Fruit fly (Drosophila melanogaster) whole organism, embryonic: ENCODE measurements around the gene RabGGTa.
A peak's percentile ranks its signal among the peaks of the same experiment; 100 is the strongest.

Experiments used
- CG1602 ChIP-seq: fragments of 200-800 bp; sonication (Bioruptor generic); optimal IDR thresholded peaks from 3 replicates; lab custom pipeline; 2016; ENCODE audit warnings: missing biosample characterization, missing genetic modification characterization
- CG2678 ChIP-seq: fragments of 200-800 bp; sonication (Bioruptor generic); optimal IDR thresholded peaks from 3 replicates; lab custom pipeline; 2019; ENCODE audit warnings: missing biosample characterization, mild to moderate bottlenecking, missing genetic modification characterization, moderate library complexity
- CG7357 ChIP-seq: fragments of 200-800 bp; sonication (Bioruptor generic); IDR thresholded peaks from 3 replicates; pipeline ENCODE4 v1.3.6; 2022; ENCODE audit warnings: missing biosample characterization, missing genetic modification characterization
- CG8924 ChIP-seq: fragments of 200-800 bp; optimal IDR thresholded peaks from 3 replicates; lab custom pipeline; 2019; ENCODE audit warnings: missing biosample characterization, mild to moderate bottlenecking, missing genetic modification characterization, moderate library complexity
- Doc2 ChIP-seq: fragments of 200-800 bp; sonication (Bioruptor generic); IDR thresholded peaks from 2 replicates; pipeline ENCODE4 v1.3.6; 2022; ENCODE audit warnings: missing biosample characterization, missing genetic modification characterization
- ERR ChIP-seq: fragments of 200-800 bp; sonication (Bioruptor generic); optimal IDR thresholded peaks from 2 replicates; lab custom pipeline; 2016; ENCODE audit warnings: missing biosample characterization, missing genetic modification characterization
- abd-A ChIP-seq: fragments of 200-800 bp; sonication (Bioruptor generic); optimal IDR thresholded peaks from 3 replicates; lab custom pipeline; 2019; ENCODE audit warnings: missing biosample characterization, mild to moderate bottlenecking, missing genetic modification characterization, moderate library complexity
- ara ChIP-seq: fragments of 200-800 bp; sonication (Bioruptor generic); IDR thresholded peaks from 2 replicates; pipeline ENCODE4 v1.3.6; 2022; ENCODE audit warnings: missing biosample characterization, missing genetic modification characterization
- grn ChIP-seq: fragments of 200-800 bp; sonication (Bioruptor generic); optimal IDR thresholded peaks from 3 replicates; lab custom pipeline; 2017; ENCODE audit warnings: missing biosample characterization, missing genetic modification characterization
- insv ChIP-seq, 2 experiments: fragments of 200-800 bp; sonication (Bioruptor generic); optimal IDR thresholded peaks; 3 replicates each; lab custom pipeline; 2016 to 2018; ENCODE audit warnings: missing biosample characterization in 2 of 2, missing genetic modification characterization in 2 of 2
- lbe ChIP-seq: fragments of 200-800 bp; sonication (Bioruptor generic); optimal IDR thresholded peaks from 2 replicates; lab custom pipeline; 2016; ENCODE audit warnings: missing biosample characterization, mild to moderate bottlenecking, missing genetic modification characterization
- psq ChIP-seq: fragments of 200-800 bp; sonication (Bioruptor generic); optimal IDR thresholded peaks from 2 replicates; lab custom pipeline; 2017; ENCODE audit warnings: missing biosample characterization, missing genetic modification characterization
- rib ChIP-seq: fragments of 200-800 bp; sonication (Bioruptor generic); IDR thresholded peaks from 2 replicates; pipeline ENCODE4 v1.3.6; 2022; ENCODE audit warnings: missing biosample characterization, missing genetic modification characterization
- zf30C ChIP-seq: fragments of 200-800 bp; sonication (Bioruptor generic); optimal IDR thresholded peaks from 3 replicates; lab custom pipeline; 2018; ENCODE audit warnings: missing biosample characterization, mild to moderate bottlenecking, missing genetic modification characterization

dm6 chr3R:5086822-5087491, 40.9 kb upstream of the RabGGTa start, which contains the start of gene corto:
- TF ChIP-seq ara (GFP tag; lab: Robert Waterston, UW) = no peak
- no peak for TF ChIP-seq zf30C (GFP tag; lab: Kevin White, UChicago)
- TF ChIP-seq CG8924 (tag; lab: Kevin White, UChicago) = peak; percentile 56
- peak; percentile 75 for TF ChIP-seq lbe (GFP tag; lab: Kevin White, UChicago)
- no peak for TF ChIP-seq CG1602 (GFP tag; lab: Kevin White, UChicago)
- TF ChIP-seq Doc2 (GFP tag; lab: Robert Waterston, UW) = no peak
- TF ChIP-seq CG2678 (tag; lab: Kevin White, UChicago) = peak; percentile 2
- TF ChIP-seq abd-A (tag; lab: Kevin White, UChicago) = peak; percentile 71
- TF ChIP-seq psq = no peak
- no peak for TF ChIP-seq CG7357 (GFP tag; lab: Robert Waterston, UW)
- no peak for TF ChIP-seq ERR (GFP tag; lab: Kevin White, UChicago)
- TF ChIP-seq grn = peak; percentile 39
- TF ChIP-seq insv (GFP tag; optimal IDR thresholded peaks at IDR 0.05; lab: Kevin White, UChicago) = no peak
- no peak for TF ChIP-seq rib
